Fruit fly (Drosophila melanogaster) ovary, adult (tissue): ENCODE results near the gene CG14740.

Experiments used
- CG17801 ChIP-seq: fragments of 200-800 bp; optimal IDR thresholded peaks from 2 replicates; lab custom pipeline; 2019; ENCODE audit warnings: missing biosample characterization, mild to moderate bottlenecking, missing genetic modification characterization, moderate library complexity; ENCODE audit not compliant: partially characterized antibody

The CG14740 gene

dm6 chr3R:12062844-12063243 lies at the start of gene CG14740:
CG14740 (minus strand) TSS chr3R:12062944.
- TF ChIP-seq CG17801 (GFP tag; lab: Kevin White, UChicago), result no peak

DNA sequence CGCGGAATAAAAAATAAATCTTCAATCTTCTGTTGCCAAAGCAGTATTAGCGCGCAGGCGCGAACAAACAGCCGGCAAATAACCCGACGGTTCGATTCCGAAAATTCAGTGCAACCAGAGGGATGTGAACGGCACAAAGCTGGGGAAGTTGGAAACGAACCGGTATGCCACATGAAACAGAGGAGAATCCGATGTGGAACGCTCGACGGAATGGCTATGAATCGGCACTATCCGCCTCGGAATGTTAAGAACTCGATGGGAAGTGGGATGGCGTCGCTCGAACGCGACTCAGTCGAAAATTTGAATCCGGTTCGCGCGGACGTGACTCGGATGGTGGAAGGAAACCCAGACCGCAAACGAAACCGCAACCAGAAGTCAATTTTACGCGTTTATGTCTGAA lies 31.8 kb upstream of the CG14740 start, which contains the start of gene dpr17:
TSS of gene dpr17 (plus strand) at position 289 of the 400 bp plus-strand sequence.
- TF ChIP-seq CG17801 (GFP tag; lab: Kevin White, UChicago), result no peak

dm6 chr3R:12090549-12090948 lies 27.8 kb upstream of the CG14740 start, which contains the start of gene ATP8B:
ATP8B (minus strand) TSS chr3R:12090612.
- TF ChIP-seq CG17801 (GFP tag; lab: Kevin White, UChicago), result peak; percentile 39

DNA sequence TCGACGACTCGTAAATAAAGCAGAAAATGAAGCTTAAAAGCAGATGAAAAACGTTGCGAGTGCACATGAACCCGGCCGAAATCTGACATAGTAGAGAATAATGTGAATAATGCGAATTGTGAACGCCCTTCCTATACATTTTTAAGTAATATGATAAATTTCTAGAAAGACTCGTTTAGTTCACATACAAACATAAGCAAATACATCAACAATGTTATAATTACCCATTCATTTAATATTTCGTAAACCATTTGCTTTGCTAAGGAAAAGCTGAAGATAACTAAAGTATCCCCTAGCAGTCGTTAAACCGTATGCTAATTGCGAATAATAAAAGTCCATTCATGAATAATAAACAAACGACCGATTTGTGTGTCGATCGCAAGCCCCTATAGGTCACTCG lies 20.8 kb upstream of the CG14740 start:
- TF ChIP-seq CG17801 (GFP tag; lab: Kevin White, UChicago), result no peak

dm6 chr3R:12080370-12080968 lies 17.7 kb upstream of the CG14740 start:
- TF ChIP-seq CG17801 (GFP tag; lab: Kevin White, UChicago), result no peak

DNA sequence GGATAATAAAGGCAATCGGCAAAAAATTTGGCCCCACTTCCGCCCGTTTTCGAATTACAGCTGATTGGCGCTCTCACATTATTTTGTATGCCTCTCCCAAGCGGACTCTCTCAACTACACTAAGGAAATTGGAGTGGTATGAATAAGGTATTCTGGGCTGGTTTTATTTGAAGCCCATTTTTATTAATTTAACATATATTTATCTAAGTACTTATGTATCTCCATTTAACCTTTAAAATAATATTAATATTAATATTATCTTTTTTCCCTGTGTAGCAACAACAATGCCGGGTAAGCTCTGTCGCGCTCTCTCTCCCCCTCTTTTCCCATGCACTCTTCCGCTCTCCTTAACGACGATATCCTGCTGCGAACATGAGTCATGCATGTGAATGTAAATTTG lies 16.2 kb upstream of the CG14740 start:
- TF ChIP-seq CG17801 (GFP tag; lab: Kevin White, UChicago), result no peak

DNA sequence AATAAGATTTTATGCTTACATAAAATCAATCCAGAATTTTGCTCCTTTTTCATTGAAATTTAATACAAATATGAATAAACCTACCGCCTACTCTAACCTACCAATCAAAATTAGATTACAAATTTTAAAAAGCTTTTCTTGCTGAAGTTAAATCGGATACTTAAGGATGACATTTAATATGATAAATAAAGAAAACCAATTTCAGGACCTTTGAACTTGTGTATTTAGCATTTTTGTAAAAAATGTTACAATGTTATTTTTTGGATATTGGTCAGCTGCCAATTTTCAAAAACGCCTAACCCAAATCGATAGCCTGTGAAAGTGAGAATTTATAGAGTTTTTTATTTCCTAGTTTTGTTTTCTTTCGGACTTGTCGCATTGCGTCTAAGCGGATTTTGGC lies 13.6 kb downstream of the CG14740 start, which contains the start of gene CG14739:
TSS of gene CG14739 (minus strand) at position 101 of the 400 bp plus-strand sequence.
- no peak for TF ChIP-seq CG17801 (GFP tag; lab: Kevin White, UChicago)

dm6 chr3R:12040228-12040627 lies 22.5 kb downstream of the CG14740 start, which contains the start of gene CG14736:
CG14736 (plus strand) TSS chr3R:12040528.
- no peak for TF ChIP-seq CG17801 (GFP tag; lab: Kevin White, UChicago)

DNA sequence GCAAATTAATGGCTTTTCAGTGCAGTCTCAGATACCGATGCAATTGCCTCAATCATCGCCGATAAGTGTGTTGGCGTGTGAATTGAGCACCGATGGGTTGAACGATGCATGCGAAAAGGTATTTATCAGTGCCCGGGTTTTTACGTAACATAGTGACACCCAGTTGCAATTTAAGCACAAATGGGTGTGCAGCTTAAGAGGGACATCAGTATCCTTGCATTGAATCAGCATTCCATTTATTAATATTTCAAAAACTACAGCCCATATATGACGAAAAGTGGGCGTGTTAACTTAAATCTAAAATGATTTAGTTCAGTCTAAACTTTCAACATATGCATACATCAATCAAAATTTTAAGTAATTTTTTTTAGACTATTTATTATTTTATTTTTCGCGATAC lies 29.9 kb downstream of the CG14740 start, which contains the start of gene ssp5:
TSS of gene ssp5 (plus strand) at position 301 of the 400 bp plus-strand sequence.
- no peak for TF ChIP-seq CG17801 (GFP tag; lab: Kevin White, UChicago)

DNA sequence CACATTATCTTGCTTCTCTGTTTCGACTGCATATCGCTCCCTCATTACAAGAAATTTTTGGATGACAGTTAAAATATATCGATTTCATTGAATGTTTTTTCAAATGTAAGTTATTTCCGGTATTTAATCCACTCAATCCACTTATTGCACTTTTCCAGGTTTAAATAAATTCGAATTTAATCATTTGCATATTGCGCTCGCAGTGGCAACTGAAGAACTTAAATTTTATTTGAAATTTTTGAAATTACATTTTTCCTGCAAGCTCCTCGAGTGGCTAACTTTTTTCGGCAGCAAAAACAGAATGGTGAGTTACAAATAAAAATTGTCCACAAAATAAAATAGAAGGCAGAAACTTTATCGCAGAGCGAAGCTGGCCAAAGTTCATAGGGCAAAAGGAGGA lies 31.1 kb downstream of the CG14740 start, which contains the start of the genes CG31358, CG42504 and CG42505:
TSS of gene CG31358 (minus strand) at position 101 of the 400 bp plus-strand sequence.
TSS of gene CG42504 (minus strand) at position 101 of the 400 bp plus-strand sequence.
TSS of gene CG42505 (minus strand) at position 101 of the 400 bp plus-strand sequence.
- TF ChIP-seq CG17801 (GFP tag; lab: Kevin White, UChicago), result no peak

DNA sequence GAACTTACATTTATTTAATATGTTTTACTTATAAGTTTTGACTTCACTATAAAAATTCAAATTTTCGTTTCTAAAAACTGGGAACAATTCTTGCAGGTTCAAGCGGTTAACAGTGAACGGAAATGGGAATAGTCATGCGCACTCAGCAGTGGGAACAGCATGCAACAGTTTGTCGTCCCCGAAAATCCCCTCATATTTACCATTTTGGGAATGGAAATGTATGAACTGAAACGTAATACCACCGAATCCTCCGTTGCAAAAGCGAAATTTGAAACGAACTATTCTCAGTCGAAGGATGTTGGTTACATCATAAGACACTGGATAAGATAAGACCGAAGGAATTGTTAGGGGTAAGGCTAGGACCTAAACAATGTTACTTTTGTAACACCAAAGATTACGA lies 41.8 kb downstream of the CG14740 start:
- no peak for TF ChIP-seq CG17801 (GFP tag; lab: Kevin White, UChicago)

DNA sequence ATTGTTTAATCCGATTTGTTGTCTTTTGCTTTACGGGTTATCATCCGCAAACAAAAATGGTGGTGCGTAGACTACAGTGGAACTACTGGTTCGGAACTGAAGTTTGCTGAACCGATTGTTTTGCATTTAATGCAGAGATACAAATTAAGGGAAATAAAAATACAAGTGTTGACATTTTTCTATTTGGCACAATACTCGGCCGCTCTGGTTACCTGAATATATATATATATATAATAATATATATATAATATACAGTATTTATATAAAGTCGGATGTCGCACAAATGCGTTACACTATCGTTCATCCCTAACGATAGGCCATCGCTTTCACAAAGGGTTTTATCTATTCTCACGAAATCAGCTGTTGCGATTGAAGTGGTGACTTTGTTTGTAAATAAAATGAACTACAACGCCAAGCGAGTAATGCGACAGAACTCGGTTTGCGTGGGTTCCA lies 45.9 kb downstream of the CG14740 start, which contains the start of the genes DCAF12 and Spt3:
TSS of gene DCAF12 (minus strand) at position 204 of the 453 bp plus-strand sequence.
TSS of gene Spt3 (plus strand) at position 329 of the 453 bp plus-strand sequence.
- peak; percentile 53 for TF ChIP-seq CG17801 (GFP tag; lab: Kevin White, UChicago)
